Fruit fly (Drosophila melanogaster) whole organism, embryonic: Measurements from ENCODE around the gene Trim9.
A peak's percentile ranks its signal among the peaks of the same experiment; 100 is the strongest.

Experiments used
- ATbp ChIP-seq: fragments of 200-800 bp; sonication (Bioruptor generic); optimal IDR thresholded peaks from 2 replicates; lab custom pipeline; 2017; ENCODE audit warnings: missing biosample characterization, mild to moderate bottlenecking, missing genetic modification characterization, missing genetic modification reagents
- Antp ChIP-seq: fragments of 200-800 bp; sonication (Bioruptor generic); optimal IDR thresholded peaks from 3 replicates; lab custom pipeline; 2016; ENCODE audit warnings: missing biosample characterization, missing genetic modification characterization
- Awh ChIP-seq: fragments of 200-800 bp; sonication (Bioruptor generic); IDR thresholded peaks from 2 replicates; pipeline ENCODE4, ENCODE4 v1.3.6; 2022; ENCODE audit warnings: missing biosample characterization, missing genetic modification characterization
- CG10147 ChIP-seq: fragments of 200-800 bp; sonication (Bioruptor generic); optimal IDR thresholded peaks from 2 replicates; lab custom pipeline; 2019; ENCODE audit warnings: missing biosample characterization, mild to moderate bottlenecking, missing genetic modification characterization, moderate library complexity
- CG10274 ChIP-seq: fragments of 200-800 bp; sonication (Bioruptor generic); optimal IDR thresholded peaks from 3 replicates; lab custom pipeline; 2017; ENCODE audit warnings: missing biosample characterization, mild to moderate bottlenecking, missing genetic modification characterization
- CG10462 ChIP-seq: fragments of 200-800 bp; sonication (Bioruptor generic); optimal IDR thresholded peaks from 2 replicates; lab custom pipeline; 2016; ENCODE audit warnings: missing biosample characterization, missing genetic modification characterization
- CG11695 ChIP-seq: fragments of 200-800 bp; sonication (Bioruptor generic); IDR thresholded peaks from 3 replicates; pipeline ENCODE4 v1.3.6; 2022; ENCODE audit warnings: missing biosample characterization, missing genetic modification characterization
- CG1233 ChIP-seq: fragments of 200-800 bp; sonication (Bioruptor generic); optimal IDR thresholded peaks from 4 replicates; lab custom pipeline; 2018; ENCODE audit warnings: missing biosample characterization, mild to moderate bottlenecking, missing genetic modification characterization
- CG12391 ChIP-seq: fragments of 200-800 bp; sonication (Bioruptor generic); optimal IDR thresholded peaks from 3 replicates; lab custom pipeline; 2018; ENCODE audit warnings: missing biosample characterization, mild to moderate bottlenecking, missing genetic modification characterization, moderate library complexity
- CG1529 ChIP-seq: fragments of 200-800 bp; sonication (Bioruptor generic); optimal IDR thresholded peaks from 3 replicates; lab custom pipeline; 2018; ENCODE audit warnings: missing biosample characterization, missing genetic modification characterization
- CG17829 ChIP-seq: fragments of 200-800 bp; optimal IDR thresholded peaks from 2 replicates; lab custom pipeline; 2019; ENCODE audit warnings: missing biosample characterization, mild to moderate bottlenecking, missing genetic modification characterization, moderate library complexity
- CG18599 ChIP-seq: fragments of 200-800 bp; sonication (Bioruptor generic); optimal IDR thresholded peaks from 3 replicates; lab custom pipeline; 2017; ENCODE audit warnings: missing biosample characterization, missing genetic modification characterization, mild to moderate bottlenecking, moderate library complexity, missing genetic modification reagents
- CG2120 ChIP-seq: fragments of 200-800 bp; sonication (Bioruptor generic); optimal IDR thresholded peaks from 3 replicates; lab custom pipeline; 2016; ENCODE audit warnings: missing biosample characterization, missing genetic modification characterization
- CG2875 ChIP-seq: fragments of 200-800 bp; sonication (Bioruptor generic); optimal IDR thresholded peaks from 2 replicates; lab custom pipeline; 2017; ENCODE audit warnings: missing biosample characterization, mild to moderate bottlenecking, missing genetic modification characterization, missing genetic modification reagents
- CG2889 ChIP-seq: fragments of 200-800 bp; sonication (Bioruptor generic); IDR thresholded peaks from 3 replicates; pipeline ENCODE4 v1.3.6; 2022; ENCODE audit warnings: missing biosample characterization, missing genetic modification characterization
- CG30403 ChIP-seq: fragments of 200-800 bp; sonication (Bioruptor generic); optimal IDR thresholded peaks from 3 replicates; lab custom pipeline; 2016; ENCODE audit warnings: missing biosample characterization, missing genetic modification characterization
- CG3065 ChIP-seq: fragments of 200-800 bp; sonication (Bioruptor generic); optimal IDR thresholded peaks from 2 replicates; lab custom pipeline; 2016; ENCODE audit warnings: missing biosample characterization, missing genetic modification characterization
- CG31365 ChIP-seq: fragments of 200-800 bp; sonication (Bioruptor generic); optimal IDR thresholded peaks from 2 replicates; lab custom pipeline; 2018; ENCODE audit warnings: missing biosample characterization, mild to moderate bottlenecking, missing genetic modification characterization
- CG33213 ChIP-seq: fragments of 200-800 bp; sonication (Bioruptor generic); optimal IDR thresholded peaks from 3 replicates; lab custom pipeline; 2016; ENCODE audit warnings: missing biosample characterization, missing genetic modification characterization
- CG34224 ChIP-seq: fragments of 200-800 bp; sonication (Bioruptor generic); IDR thresholded peaks from 3 replicates; pipeline ENCODE4 v1.3.6; 2022; ENCODE audit warnings: missing biosample characterization, missing genetic modification characterization; ENCODE audit not compliant: partially characterized antibody
- CG4424 ChIP-seq: fragments of 200-800 bp; sonication (Bioruptor generic); optimal IDR thresholded peaks from 3 replicates; lab custom pipeline; 2016; ENCODE audit warnings: missing biosample characterization, missing genetic modification characterization
- CG6689 ChIP-seq: fragments of 200-800 bp; sonication (Bioruptor generic); IDR thresholded peaks from 2 replicates; pipeline ENCODE4 v1.3.6; 2022; ENCODE audit warnings: missing biosample characterization, missing genetic modification characterization
- CG8924 ChIP-seq: fragments of 200-800 bp; optimal IDR thresholded peaks from 3 replicates; lab custom pipeline; 2019; ENCODE audit warnings: missing biosample characterization, mild to moderate bottlenecking, missing genetic modification characterization, moderate library complexity
- CG9797 ChIP-seq: fragments of 200-800 bp; sonication (Bioruptor generic); optimal IDR thresholded peaks from 3 replicates; lab custom pipeline; 2018; ENCODE audit warnings: missing biosample characterization, mild to moderate bottlenecking, missing genetic modification characterization
- Chrac-16 ChIP-seq: fragments of 200-800 bp; sonication (Bioruptor generic); optimal IDR thresholded peaks from 3 replicates; lab custom pipeline; 2016; ENCODE audit warnings: missing biosample characterization, missing genetic modification characterization
- Fer3 ChIP-seq: fragments of 200-800 bp; sonication (Bioruptor generic); optimal IDR thresholded peaks from 2 replicates; lab custom pipeline; 2018; ENCODE audit warnings: missing biosample characterization, mild to moderate bottlenecking, missing genetic modification characterization, moderate library complexity
- H15 ChIP-seq: fragments of 200-800 bp; sonication (Bioruptor generic); IDR thresholded peaks from 3 replicates; pipeline ENCODE4 v1.3.6; 2022; ENCODE audit warnings: missing biosample characterization, missing genetic modification characterization
- H2.0 ChIP-seq: fragments of 200-800 bp; sonication (Bioruptor generic); IDR thresholded peaks from 2 replicates; pipeline ENCODE4 v1.3.6; 2022; ENCODE audit warnings: missing biosample characterization, missing genetic modification characterization
- HLH54F ChIP-seq: fragments of 200-800 bp; sonication (Bioruptor generic); optimal IDR thresholded peaks from 3 replicates; lab custom pipeline; 2016; ENCODE audit warnings: missing biosample characterization, missing genetic modification characterization
- MESR4 ChIP-seq: fragments of 200-800 bp; sonication (Bioruptor generic); optimal IDR thresholded peaks from 2 replicates; lab custom pipeline; 2018; ENCODE audit warnings: missing biosample characterization, mild to moderate bottlenecking, missing genetic modification characterization, moderate library complexity
- Nf-YA ChIP-seq: fragments of 200-800 bp; sonication (Bioruptor generic); IDR thresholded peaks from 2 replicates; pipeline ENCODE4 v1.3.6; 2022; ENCODE audit warnings: missing biosample characterization, missing genetic modification characterization
- Opbp ChIP-seq: fragments of 200-800 bp; sonication (Bioruptor generic); IDR thresholded peaks from 3 replicates; pipeline ENCODE4 v1.3.6; 2022; ENCODE audit warnings: missing biosample characterization, missing genetic modification characterization; ENCODE audit not compliant: partially characterized antibody
- Sin3A ChIP-seq: fragments of >200 bp; optimal IDR thresholded peaks from 2 replicates; lab custom pipeline; 2018
- Sox100B ChIP-seq: fragments of 200-800 bp; sonication (Bioruptor generic); optimal IDR thresholded peaks from 3 replicates; lab custom pipeline; 2018; ENCODE audit warnings: missing biosample characterization, mild to moderate bottlenecking, missing genetic modification characterization
- Taf1 ChIP-seq: fragments of 200-800 bp; sonication (Bioruptor generic); IDR thresholded peaks from 2 replicates; pipeline ENCODE4 v1.3.6; 2022; ENCODE audit warnings: missing biosample characterization, missing genetic modification characterization
- Vsx1 ChIP-seq: fragments of 200-800 bp; sonication (Bioruptor generic); optimal IDR thresholded peaks from 2 replicates; lab custom pipeline; 2017; ENCODE audit warnings: missing biosample characterization, mild to moderate bottlenecking, missing genetic modification characterization, missing genetic modification reagents
- ato ChIP-seq: fragments of 200-800 bp; sonication (Bioruptor generic); IDR thresholded peaks from 2 replicates; pipeline ENCODE4 v1.3.6; 2022; ENCODE audit warnings: missing biosample characterization, missing genetic modification characterization; ENCODE audit not compliant: partially characterized antibody
- disco-r ChIP-seq: fragments of 200-800 bp; sonication (Bioruptor generic); optimal IDR thresholded peaks from 2 replicates; lab custom pipeline; 2016; ENCODE audit warnings: missing biosample characterization, missing genetic modification characterization
- eve ChIP-seq, 2 experiments: fragments of >200 bp; optimal IDR thresholded peaks; 2 replicates each; lab custom pipeline; 2017; ENCODE audit warnings: missing biosample characterization in 2 of 2, missing genetic modification characterization in 2 of 2
- eyg ChIP-seq: fragments of 200-800 bp; sonication (Bioruptor generic); optimal IDR thresholded peaks from 3 replicates; lab custom pipeline; 2016; ENCODE audit warnings: missing biosample characterization, missing genetic modification characterization
- ftz-f1 ChIP-seq: fragments of 200-800 bp; sonication (Bioruptor generic); optimal IDR thresholded peaks from 2 replicates; lab custom pipeline; 2016; ENCODE audit warnings: missing biosample characterization, missing genetic modification characterization
- gce ChIP-seq: fragments of 200-800 bp; sonication (Bioruptor generic); IDR thresholded peaks from 3 replicates; pipeline ENCODE4 v1.3.6; 2022; ENCODE audit warnings: missing biosample characterization, missing genetic modification characterization
- gro ChIP-seq: fragments of 200-800 bp; sonication (Bioruptor generic); optimal IDR thresholded peaks from 2 replicates; lab custom pipeline; 2016; ENCODE audit warnings: missing biosample characterization, missing genetic modification characterization
- gsb ChIP-seq: fragments of 200-800 bp; sonication (Bioruptor generic); IDR thresholded peaks from 2 replicates; pipeline ENCODE4 v1.3.6; 2022; ENCODE audit warnings: missing biosample characterization, missing genetic modification characterization
- h ChIP-seq: fragments of >200 bp; optimal IDR thresholded peaks from 2 replicates; lab custom pipeline; 2017
- inv ChIP-seq: fragments of 200-800 bp; sonication (Bioruptor generic); IDR thresholded peaks from 2 replicates; pipeline ENCODE4 v1.3.6; 2022; ENCODE audit warnings: missing biosample characterization, missing genetic modification characterization; ENCODE audit not compliant: partially characterized antibody
- jing ChIP-seq: fragments of 200-800 bp; sonication (Bioruptor generic); optimal IDR thresholded peaks from 2 replicates; lab custom pipeline; 2018; ENCODE audit warnings: missing biosample characterization, mild to moderate bottlenecking, missing genetic modification characterization
- kah ChIP-seq: fragments of 200-800 bp; sonication (Bioruptor generic); optimal IDR thresholded peaks from 2 replicates; lab custom pipeline; 2018; ENCODE audit warnings: missing biosample characterization, mild to moderate bottlenecking, missing genetic modification characterization
- nom ChIP-seq: fragments of 200-800 bp; sonication (Bioruptor generic); optimal IDR thresholded peaks from 2 replicates; lab custom pipeline; 2017; ENCODE audit warnings: missing biosample characterization, missing genetic modification characterization, mild to moderate bottlenecking, moderate library complexity, missing genetic modification reagents
- rib ChIP-seq: fragments of 200-800 bp; sonication (Bioruptor generic); IDR thresholded peaks from 2 replicates; pipeline ENCODE4 v1.3.6; 2022; ENCODE audit warnings: missing biosample characterization, missing genetic modification characterization
- sim ChIP-seq: fragments of 200-800 bp; sonication (Bioruptor generic); IDR thresholded peaks from 2 replicates; pipeline ENCODE4 v1.3.6; 2022; ENCODE audit warnings: missing biosample characterization, missing genetic modification characterization
- wor ChIP-seq: fragments of 200-800 bp; sonication (Bioruptor generic); IDR thresholded peaks from 2 replicates; pipeline ENCODE4 v1.3.6; 2022; ENCODE audit warnings: missing biosample characterization, missing genetic modification characterization

The Trim9 gene

DNA sequence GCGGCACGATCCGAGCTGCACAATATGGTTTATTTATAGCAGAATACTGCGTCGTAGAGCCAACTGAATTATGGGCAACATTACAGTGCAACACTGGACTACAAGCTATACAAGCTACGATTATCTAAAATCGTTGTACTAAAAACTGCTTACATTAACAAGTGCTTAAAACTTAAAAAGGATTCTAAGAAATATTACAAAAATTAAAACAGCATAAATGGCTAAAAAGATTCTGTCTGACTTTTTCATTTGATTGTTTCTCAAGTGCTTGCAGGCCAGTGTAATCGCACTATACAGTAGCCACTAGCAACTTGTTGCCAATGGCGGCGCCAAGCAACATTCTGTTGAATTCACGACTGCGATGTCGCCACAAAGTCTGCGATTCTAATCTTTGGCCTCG lies 72.1 kb downstream of the Trim9 start (continued):
- TF ChIP-seq disco-r (GFP tag; lab: Kevin White, UChicago) (peak; percentile 15), CG1233 (GFP tag; lab: Kevin White, UChicago) (peak; percentile 57), rib (GFP tag; lab: Robert Waterston, UW) (no peak), CG33213 (GFP tag; lab: Kevin White, UChicago) (peak; percentile 58), HLH54F (GFP tag; lab: Kevin White, UChicago) (no peak), CG3065 (GFP tag; lab: Kevin White, UChicago) (no peak), Awh (GFP tag; lab: Robert Waterston, UW) (peak; percentile 90), gce (GFP tag; lab: Robert Waterston, UW) (peak; percentile 66; the same call in 1 of the 3 replicates), ATbp (GFP tag; lab: Kevin White, UChicago) (peak; percentile 76), CG10147 (GFP tag; lab: Kevin White, UChicago) (peak; percentile 39), jing (peak; percentile 36), CG10274 (GFP tag; lab: Kevin White, UChicago) (no peak), Sox100B (GFP tag; lab: Kevin White, UChicago) (peak; percentile 73), kah (GFP tag; lab: Kevin White, UChicago) (no peak), CG2875 (peak; percentile 62), CG30403 (peak; percentile 73), h (no peak), CG2120 (peak; percentile 43), Fer3 (tag; lab: Kevin White, UChicago) (peak; percentile 59), H15 (GFP tag; lab: Robert Waterston, UW) (peak; percentile 86), ato (GFP tag; lab: Robert Waterston, UW) (no peak), CG10462 (GFP tag; lab: Kevin White, UChicago) (peak; percentile 6), Sin3A (lab: Kevin White, UChicago) (no peak), CG31365 (tag; lab: Kevin White, UChicago) (peak; percentile 15), ftz-f1 (GFP tag; lab: Kevin White, UChicago) (no peak), CG4424 (peak; percentile 67), Vsx1 (no peak), gro (GFP tag; lab: Kevin White, UChicago) (no peak), wor (GFP tag; lab: Robert Waterston, UW) (peak; percentile 64), CG6689 (GFP tag; lab: Robert Waterston, UW) (peak; percentile 83), CG12391 (tag; lab: Kevin White, UChicago) (peak; percentile 81), nom (peak; percentile 65), gsb (GFP tag; lab: Robert Waterston, UW) (peak; percentile 65), H2.0 (GFP tag; lab: Robert Waterston, UW) (peak; percentile 76), Antp (GFP tag; lab: Kevin White, UChicago) (peak; percentile 48), Nf-YA (no peak), CG2889 (GFP tag; lab: Robert Waterston, UW) (peak; percentile 81), CG18599 (peak; percentile 68), CG8924 (peak; percentile 66), sim (peak; percentile 58; the same call in 1 of the 2 replicates), CG17829 (peak; percentile 71), CG1529 (GFP tag; lab: Kevin White, UChicago) (peak; percentile 55), eyg (peak; percentile 46), Taf1 (peak; percentile 11; the same call in 1 of the 2 replicates), Chrac-16 (GFP tag; lab: Kevin White, UChicago) (peak; percentile 60), CG11695 (GFP tag; lab: Robert Waterston, UW) (peak; percentile 83), MESR4 (GFP tag; lab: Kevin White, UChicago) (no peak), eve (GFP tag; optimal IDR thresholded peaks at IDR 0.05; lab: Kevin White, UChicago) (peak in 1 of 2 experiments; percentile 88), Opbp (GFP tag; lab: Robert Waterston, UW) (no peak), CG9797 (GFP tag; lab: Kevin White, UChicago) (no peak), CG34224 (no peak), inv (no peak)
